Fruit fly (Drosophila melanogaster): ENCODE data around the gene Pmi.

The Pmi gene

dm6 chr3L:5789663-5790062 lies 9.8 kb downstream of the Pmi start (continued):
- TF ChIP-seq zen (tag; optimal IDR thresholded peaks at IDR 0.05) (no peak), CG16779 (GFP tag; IDR thresholded peaks at IDR 0.05) (no peak), CG6791 (GFP tag; IDR thresholded peaks at IDR 0.05; ENCODE audit: partially characterized antibody) (no peak), Jarid2 (GFP tag; optimal IDR thresholded peaks at IDR 0.05) (no peak), bcd (GFP tag; optimal IDR thresholded peaks at IDR 0.05) (no peak), dm (GFP tag; optimal IDR thresholded peaks at IDR 0.05) (no peak), NfI (GFP tag; optimal IDR thresholded peaks at IDR 0.05) (peak; percentile 6), H15 (GFP tag; IDR thresholded peaks at IDR 0.05) (no peak), jigr1 (GFP tag; IDR thresholded peaks at IDR 0.05) (no peak), CG3281 (GFP tag; optimal IDR thresholded peaks at IDR 0.05) (peak; percentile 34), bab2 (GFP tag; optimal IDR thresholded peaks at IDR 0.05) (peak; percentile 57), Hmx (GFP tag; optimal IDR thresholded peaks at IDR 0.05) (no peak), croc (GFP tag; conservative IDR thresholded peaks at IDR 0.05) (no peak), Pdp1 (GFP tag; optimal IDR thresholded peaks at IDR 0.05) (peak; percentile 31 to 43), CG10959 (GFP tag; IDR thresholded peaks at IDR 0.05) (no peak), CG30020 (tag; optimal IDR thresholded peaks at IDR 0.05) (no peak), dmrt11E (tag; optimal IDR thresholded peaks at IDR 0.05) (no peak), lilli (GFP tag; optimal IDR thresholded peaks at IDR 0.05) (peak; percentile 58), HLH4C (GFP tag; IDR thresholded peaks at IDR 0.05; ENCODE audit: partially characterized antibody) (no peak), CG15514 (GFP tag; optimal IDR thresholded peaks at IDR 0.05) (peak; percentile 79), CG18476 (GFP tag; optimal IDR thresholded peaks at IDR 0.05) (no peak), sisA (GFP tag; IDR thresholded peaks at IDR 0.05) (no peak), CG12155 (GFP tag; optimal IDR thresholded peaks at IDR 0.05) (peak; percentile 17), Med (GFP tag) (peak; percentile 92), Fer3 (tag; optimal IDR thresholded peaks at IDR 0.05) (peak; percentile 19), Gug (GFP tag; IDR thresholded peaks at IDR 0.05) (no peak), CG31388 (GFP tag; optimal IDR thresholded peaks at IDR 0.05) (no peak), CG4707 (GFP tag; optimal IDR thresholded peaks at IDR 0.05) (no peak), Rx (GFP tag; IDR thresholded peaks at IDR 0.05) (peak; percentile 21; the same call in 1 of the 2 replicates), CG14441 (GFP tag; IDR thresholded peaks at IDR 0.05) (no peak), ken (GFP tag; IDR thresholded peaks at IDR 0.05) (no peak), gro (GFP tag; optimal IDR thresholded peaks at IDR 0.05) (peak; percentile 74), CG14710 (tag; optimal IDR thresholded peaks at IDR 0.05) (peak; percentile 36), chm (GFP tag; IDR thresholded peaks at IDR 0.05) (no peak), CG13894 (tag; optimal IDR thresholded peaks at IDR 0.05) (peak; percentile 10), CG9797 (GFP tag; optimal IDR thresholded peaks at IDR 0.05) (no peak), nerfin-1 (tag; optimal IDR thresholded peaks at IDR 0.05) (no peak), CG8290 (GFP tag; optimal IDR thresholded peaks at IDR 0.05) (no peak), CG8290 (tag; optimal IDR thresholded peaks at IDR 0.05) (peak in 1 of 2 experiments; percentile 62), slp2 (GFP tag; optimal IDR thresholded peaks at IDR 0.05) (no peak), twi (tag; optimal IDR thresholded peaks at IDR 0.05) (no peak), B-H1 (GFP tag; IDR thresholded peaks at IDR 0.05) (no peak), ara (GFP tag; IDR thresholded peaks at IDR 0.05) (no peak), bbx (GFP tag; IDR thresholded peaks at IDR 0.05; ENCODE audit: partially characterized antibody) (no peak), zfh1 (GFP tag; IDR thresholded peaks at IDR 0.05) (0 out of 3 replicates have a peak, but pooled peaks have one; percentile 29), ranshi (GFP tag; IDR thresholded peaks at IDR 0.05) (no peak), HmgD (GFP tag; optimal IDR thresholded peaks at IDR 0.05) (no peak), z (GFP tag; IDR thresholded peaks at IDR 0.05) (no peak), ems (GFP tag; optimal IDR thresholded peaks at IDR 0.05) (peak; percentile 48), Camta (GFP tag; optimal IDR thresholded peaks at IDR 0.05) (peak; percentile 25), CG18262 (tag; optimal IDR thresholded peaks at IDR 0.05) (peak; percentile 22), Sry-β (GFP tag; optimal IDR thresholded peaks at IDR 0.05) (no peak)

Measured in whole organism, embryonic.